Fruit fly (Drosophila melanogaster) whole organism, pupa: ENCODE measurements around the gene CG31705.

Source experiments
- CG4496 ChIP-seq: fragments of 200-800 bp; sonication (Bioruptor generic); IDR thresholded peaks from 3 replicates; pipeline ENCODE4 v1.3.6; 2022; ENCODE audit warnings: missing biosample characterization, missing genetic modification characterization
- EcR ChIP-seq: fragments of 200-800 bp; sonication (Bioruptor generic); optimal IDR thresholded peaks from 3 replicates; lab custom pipeline; 2019; ENCODE audit warnings: missing biosample characterization, missing genetic modification characterization, mild to moderate bottlenecking, moderate library complexity, missing genetic modification reagents

dm6 chr2L:11502698-11503097 is 25.3 kb downstream of the CG31705 start:
- no peak for TF ChIP-seq EcR (GFP tag; lab: Kevin White, UChicago)
- TF ChIP-seq CG4496 (GFP tag; lab: Robert Waterston, UW): no peak
